Fruit fly (Drosophila melanogaster): ENCODE results near the gene kibra.

- no peak for TF ChIP-seq gl (tag; optimal IDR thresholded peaks at IDR 0.05)
- TF ChIP-seq fd96Ca (GFP tag; IDR thresholded peaks at IDR 0.05), result no peak
- TF ChIP-seq D1 (tag; optimal IDR thresholded peaks at IDR 0.05), result peak; percentile 21
- TF ChIP-seq CG9948 (tag; optimal IDR thresholded peaks at IDR 0.05), result no peak
- TF ChIP-seq EcR (GFP tag; optimal IDR thresholded peaks at IDR 0.05), result no peak
- no peak for TF ChIP-seq CG8301 (tag; optimal IDR thresholded peaks at IDR 0.05)
- TF ChIP-seq CG17806 (tag; optimal IDR thresholded peaks at IDR 0.05), result no peak
- no peak for TF ChIP-seq rn (GFP tag; IDR thresholded peaks at IDR 0.05)
These were observed 10.3 kb downstream of the kibra start for dm6 chr3R:14713776-14714146.
